Worm (Caenorhabditis elegans): ENCODE results near the gene nhr-52.

DNA sequence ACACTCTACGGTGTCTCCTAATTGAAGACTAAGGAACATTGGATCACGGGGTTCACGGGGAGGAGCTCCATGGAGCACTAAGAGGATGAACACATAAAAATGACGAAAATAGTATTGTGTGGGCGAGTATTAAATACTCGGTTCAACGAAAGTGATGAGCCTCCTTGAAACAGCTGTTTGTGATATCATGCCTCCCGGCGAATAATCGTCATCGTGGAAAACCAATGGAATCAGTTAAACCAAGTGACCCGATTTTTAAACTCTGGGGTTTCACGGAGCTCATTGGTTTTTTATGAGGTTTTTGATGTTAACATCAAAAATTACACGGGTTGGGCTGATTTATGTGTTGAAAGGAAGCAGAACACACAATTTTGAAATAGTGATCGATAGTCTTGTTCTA is 15.7 kb upstream of the nhr-52 start:
- no peak for TF ChIP-seq unc-62 (GFP tag; optimal IDR thresholded peaks at IDR 0.05)
- TF ChIP-seq K11D2.4 (GFP tag; IDR thresholded peaks at IDR 0.05), result no peak
- TF ChIP-seq snpc-1.1 (tag; optimal IDR thresholded peaks at IDR 0.05; ENCODE audit: insufficient read depth), result no peak
